Fruit fly (Drosophila melanogaster) whole organism, embryonic: Measurements from ENCODE around the gene mbt.

Experiments
- Awh ChIP-seq: fragments of 200-800 bp; sonication (Bioruptor generic); IDR thresholded peaks from 2 replicates; pipeline ENCODE4, ENCODE4 v1.3.6; 2022; ENCODE audit warnings: missing biosample characterization, missing genetic modification characterization
- CG1024 ChIP-seq: fragments of 200-800 bp; sonication (Bioruptor generic); IDR thresholded peaks from 2 replicates; pipeline ENCODE4 v1.3.6; 2022; ENCODE audit warnings: missing biosample characterization, missing genetic modification characterization
- CG12071 ChIP-seq: fragments of 200-800 bp; sonication (Bioruptor generic); optimal IDR thresholded peaks from 3 replicates; lab custom pipeline; 2018; ENCODE audit warnings: missing biosample characterization, mild to moderate bottlenecking, missing genetic modification characterization
- CG12104 ChIP-seq: fragments of 200-800 bp; sonication (Bioruptor generic); optimal IDR thresholded peaks from 3 replicates; lab custom pipeline; 2016; ENCODE audit warnings: missing biosample characterization, missing genetic modification characterization
- CG12219 ChIP-seq: fragments of 200-800 bp; sonication (Bioruptor generic); optimal IDR thresholded peaks from 3 replicates; lab custom pipeline; 2018; ENCODE audit warnings: missing biosample characterization, mild to moderate bottlenecking, missing genetic modification characterization
- CG14014 ChIP-seq: fragments of 200-800 bp; sonication (Bioruptor generic); IDR thresholded peaks from 2 replicates; pipeline ENCODE4 v1.3.6; 2022; ENCODE audit warnings: missing biosample characterization, missing genetic modification characterization
- CG14667 ChIP-seq: fragments of 200-800 bp; sonication (Bioruptor generic); IDR thresholded peaks from 2 replicates; pipeline ENCODE4 v1.3.6; 2022; ENCODE audit warnings: missing biosample characterization, missing genetic modification characterization
- CG15601 ChIP-seq: fragments of 200-800 bp; sonication (Bioruptor generic); optimal IDR thresholded peaks from 3 replicates; lab custom pipeline; 2019; ENCODE audit warnings: missing biosample characterization, mild to moderate bottlenecking, missing genetic modification characterization, moderate library complexity
- CG17328 ChIP-seq: fragments of 200-800 bp; sonication (Bioruptor generic); IDR thresholded peaks from 2 replicates; pipeline ENCODE4 v1.3.6; 2022; ENCODE audit warnings: missing biosample characterization, missing genetic modification characterization
- CG17385 ChIP-seq: fragments of 200-800 bp; sonication (Bioruptor generic); optimal IDR thresholded peaks from 3 replicates; lab custom pipeline; 2018; ENCODE audit warnings: missing biosample characterization, mild to moderate bottlenecking, missing genetic modification characterization
- CG33213 ChIP-seq: fragments of 200-800 bp; sonication (Bioruptor generic); optimal IDR thresholded peaks from 3 replicates; lab custom pipeline; 2016; ENCODE audit warnings: missing biosample characterization, missing genetic modification characterization
- CG5180 ChIP-seq: fragments of 200-800 bp; sonication (Bioruptor generic); optimal IDR thresholded peaks from 3 replicates; lab custom pipeline; 2017; ENCODE audit warnings: missing biosample characterization, missing genetic modification characterization, mild to moderate bottlenecking, moderate library complexity, missing genetic modification reagents
- CG6689 ChIP-seq: fragments of 200-800 bp; sonication (Bioruptor generic); IDR thresholded peaks from 2 replicates; pipeline ENCODE4 v1.3.6; 2022; ENCODE audit warnings: missing biosample characterization, missing genetic modification characterization
- CG7372 ChIP-seq: fragments of 200-800 bp; sonication (Bioruptor generic); IDR thresholded peaks from 2 replicates; pipeline ENCODE4 v1.3.6; 2022; ENCODE audit warnings: missing biosample characterization, missing genetic modification characterization
- CG7987 ChIP-seq: fragments of 200-800 bp; sonication (Bioruptor generic); optimal IDR thresholded peaks from 2 replicates; lab custom pipeline; 2018; ENCODE audit warnings: missing biosample characterization, mild to moderate bottlenecking, missing genetic modification characterization, moderate library complexity
- CG8944 ChIP-seq: fragments of 200-800 bp; sonication (Bioruptor generic); optimal IDR thresholded peaks from 3 replicates; lab custom pipeline; 2016; ENCODE audit warnings: missing biosample characterization, missing genetic modification characterization
- Dref ChIP-seq: fragments of 200-800 bp; sonication (Bioruptor generic); IDR thresholded peaks from 2 replicates; pipeline ENCODE4 v1.3.6; 2022; ENCODE audit warnings: missing biosample characterization, missing genetic modification characterization
- HHEX ChIP-seq: fragments of 200-800 bp; sonication (Bioruptor generic); optimal IDR thresholded peaks from 3 replicates; lab custom pipeline; 2017; ENCODE audit warnings: missing biosample characterization, mild to moderate bottlenecking, missing genetic modification characterization, missing genetic modification reagents
- Hey ChIP-seq: fragments of 200-800 bp; sonication (Bioruptor generic); optimal IDR thresholded peaks from 3 replicates; lab custom pipeline; 2018; ENCODE audit warnings: missing biosample characterization, mild to moderate bottlenecking, missing genetic modification characterization
- Hmr ChIP-seq: fragments of 200-800 bp; sonication (Bioruptor generic); optimal IDR thresholded peaks from 3 replicates; lab custom pipeline; 2017; ENCODE audit warnings: mild to moderate bottlenecking, missing biosample characterization, missing genetic modification reagents, missing genetic modification characterization
- Hr51 ChIP-seq, 2 experiments: fragments of 200-800 bp; sonication (Bioruptor generic); optimal IDR thresholded peaks; 2 replicates in 1 of 2; 3 replicates in 1 of 2; lab custom pipeline; 2016 to 2018; ENCODE audit warnings: missing biosample characterization in 2 of 2, missing genetic modification characterization in 2 of 2, mild to moderate bottlenecking in 1 of 2, moderate library complexity in 1 of 2
- Hr78 ChIP-seq, 2 experiments: fragments of 200-800 bp in 1 of 2; fragments of >200 bp in 1 of 2; sonication (Bioruptor generic) in 1 of 2; optimal IDR thresholded peaks; 2 replicates each; lab custom pipeline; 2017 to 2019; ENCODE audit warnings: missing biosample characterization in 2 of 2, missing genetic modification characterization in 2 of 2, mild to moderate bottlenecking in 1 of 2, moderate library complexity in 1 of 2
- Kr ChIP-seq: fragments of 200-800 bp; sonication (Bioruptor generic); optimal IDR thresholded peaks from 2 replicates; lab custom pipeline; 2017; ENCODE audit warnings: missing biosample characterization, mild to moderate bottlenecking, missing genetic modification characterization
- Lpt ChIP-seq: fragments of >200 bp; optimal IDR thresholded peaks from 2 replicates; lab custom pipeline; 2018; ENCODE audit warnings: missing biosample characterization, missing genetic modification characterization
- Mad ChIP-seq: fragments of 200-800 bp; sonication (Bioruptor generic); optimal IDR thresholded peaks from 2 replicates; lab custom pipeline; 2016; ENCODE audit warnings: missing biosample characterization, missing genetic modification characterization
- Mes4 ChIP-seq: fragments of 200-800 bp; sonication (Bioruptor generic); optimal IDR thresholded peaks from 2 replicates; lab custom pipeline; 2016; ENCODE audit warnings: missing biosample characterization, missing genetic modification characterization
- PHDP ChIP-seq: fragments of 200-800 bp; sonication (Bioruptor generic); optimal IDR thresholded peaks from 3 replicates; lab custom pipeline; 2018; ENCODE audit warnings: missing biosample characterization, mild to moderate bottlenecking, missing genetic modification characterization, moderate library complexity
- Sry-δ ChIP-seq: fragments of 200-800 bp; sonication (Bioruptor generic); optimal IDR thresholded peaks from 2 replicates; lab custom pipeline; 2016; ENCODE audit warnings: missing biosample characterization, missing genetic modification characterization
- caup ChIP-seq: fragments of 200-800 bp; sonication (Bioruptor generic); optimal IDR thresholded peaks from 3 replicates; lab custom pipeline; 2017; ENCODE audit warnings: missing biosample characterization, mild to moderate bottlenecking, missing genetic modification characterization, moderate library complexity; ENCODE audit not compliant: severe bottlenecking
- chm ChIP-seq: fragments of 200-800 bp; sonication (Bioruptor generic); IDR thresholded peaks from 2 replicates; pipeline ENCODE4 v1.3.6; 2022; ENCODE audit warnings: missing biosample characterization, missing genetic modification characterization
- eve ChIP-seq, 2 experiments: fragments of >200 bp; optimal IDR thresholded peaks; 2 replicates each; lab custom pipeline; 2017; ENCODE audit warnings: missing biosample characterization in 2 of 2, missing genetic modification characterization in 2 of 2
- ewg ChIP-seq: fragments of 200-800 bp; sonication (Bioruptor generic); optimal IDR thresholded peaks from 3 replicates; lab custom pipeline; 2017; ENCODE audit warnings: mild to moderate bottlenecking, missing biosample characterization, missing genetic modification reagents, missing genetic modification characterization
- eyg ChIP-seq: fragments of 200-800 bp; sonication (Bioruptor generic); optimal IDR thresholded peaks from 3 replicates; lab custom pipeline; 2016; ENCODE audit warnings: missing biosample characterization, missing genetic modification characterization
- fd102C ChIP-seq: fragments of 200-800 bp; sonication (Bioruptor generic); optimal IDR thresholded peaks from 2 replicates; lab custom pipeline; 2018; ENCODE audit warnings: missing biosample characterization, mild to moderate bottlenecking, missing genetic modification characterization, moderate library complexity
- fd64A ChIP-seq: fragments of 200-800 bp; sonication (Bioruptor generic); optimal IDR thresholded peaks from 3 replicates; lab custom pipeline; 2018; ENCODE audit warnings: missing biosample characterization, mild to moderate bottlenecking, missing genetic modification characterization
- gsb-n ChIP-seq: fragments of 200-800 bp; sonication (Bioruptor generic); optimal IDR thresholded peaks from 3 replicates; lab custom pipeline; 2018; ENCODE audit warnings: missing biosample characterization, mild to moderate bottlenecking, missing genetic modification characterization
- hkb ChIP-seq, 2 experiments: fragments of 200-800 bp in 1 of 2; fragments of >200 bp in 1 of 2; sonication (Bioruptor generic) in 1 of 2; IDR thresholded peaks in 1 of 2; optimal IDR thresholded peaks in 1 of 2; 2 replicates each; pipeline versions ENCODE4 v1.3.6 to Lab custom; 2017 to 2022; ENCODE audit warnings: missing biosample characterization in 1 of 2, missing genetic modification characterization in 1 of 2
- inv ChIP-seq: fragments of 200-800 bp; sonication (Bioruptor generic); IDR thresholded peaks from 2 replicates; pipeline ENCODE4 v1.3.6; 2022; ENCODE audit warnings: missing biosample characterization, missing genetic modification characterization; ENCODE audit not compliant: partially characterized antibody
- kah ChIP-seq: fragments of 200-800 bp; sonication (Bioruptor generic); optimal IDR thresholded peaks from 2 replicates; lab custom pipeline; 2018; ENCODE audit warnings: missing biosample characterization, mild to moderate bottlenecking, missing genetic modification characterization
- luna ChIP-seq: fragments of 200-800 bp; sonication (Bioruptor generic); optimal IDR thresholded peaks from 2 replicates; lab custom pipeline; 2016; ENCODE audit warnings: missing biosample characterization, missing genetic modification characterization
- oc ChIP-seq: fragments of 200-800 bp; sonication (Bioruptor generic); optimal IDR thresholded peaks from 2 replicates; lab custom pipeline; 2018; ENCODE audit warnings: missing biosample characterization, mild to moderate bottlenecking, missing genetic modification characterization, moderate library complexity
- otp ChIP-seq: fragments of 200-800 bp; sonication (Bioruptor generic); IDR thresholded peaks from 3 replicates; pipeline ENCODE4, ENCODE4 v1.3.6; 2022; ENCODE audit warnings: missing biosample characterization, missing genetic modification characterization
- sens ChIP-seq: fragments of 200-800 bp; sonication (Bioruptor generic); peaks from one replicate; lab custom pipeline; 2016; ENCODE audit warnings: missing biosample characterization, missing genetic modification characterization
- sug ChIP-seq: fragments of 200-800 bp; optimal IDR thresholded peaks from 2 replicates; lab custom pipeline; 2019; ENCODE audit warnings: missing biosample characterization, mild to moderate bottlenecking, missing genetic modification characterization, moderate library complexity
- tio ChIP-seq: fragments of 200-800 bp; sonication (Bioruptor generic); optimal IDR thresholded peaks from 2 replicates; lab custom pipeline; 2017; ENCODE audit warnings: missing biosample characterization, missing genetic modification characterization, inconsistent platforms
- vfl ChIP-seq: fragments of 200-800 bp; sonication (Bioruptor generic); optimal IDR thresholded peaks from 2 replicates; lab custom pipeline; 2016; ENCODE audit warnings: missing biosample characterization, missing genetic modification characterization
- wek ChIP-seq: fragments of 200-800 bp; sonication (Bioruptor generic); optimal IDR thresholded peaks from 3 replicates; lab custom pipeline; 2018; ENCODE audit warnings: missing biosample characterization, mild to moderate bottlenecking, missing genetic modification characterization, moderate library complexity
- yki ChIP-seq: fragments of >200 bp; optimal IDR thresholded peaks from 3 replicates; lab custom pipeline; 2018
- z ChIP-seq: fragments of 200-800 bp; sonication (Bioruptor generic); IDR thresholded peaks from 3 replicates; pipeline ENCODE4 v1.3.6; 2022; ENCODE audit warnings: missing biosample characterization, missing genetic modification characterization

mbt gene

DNA sequence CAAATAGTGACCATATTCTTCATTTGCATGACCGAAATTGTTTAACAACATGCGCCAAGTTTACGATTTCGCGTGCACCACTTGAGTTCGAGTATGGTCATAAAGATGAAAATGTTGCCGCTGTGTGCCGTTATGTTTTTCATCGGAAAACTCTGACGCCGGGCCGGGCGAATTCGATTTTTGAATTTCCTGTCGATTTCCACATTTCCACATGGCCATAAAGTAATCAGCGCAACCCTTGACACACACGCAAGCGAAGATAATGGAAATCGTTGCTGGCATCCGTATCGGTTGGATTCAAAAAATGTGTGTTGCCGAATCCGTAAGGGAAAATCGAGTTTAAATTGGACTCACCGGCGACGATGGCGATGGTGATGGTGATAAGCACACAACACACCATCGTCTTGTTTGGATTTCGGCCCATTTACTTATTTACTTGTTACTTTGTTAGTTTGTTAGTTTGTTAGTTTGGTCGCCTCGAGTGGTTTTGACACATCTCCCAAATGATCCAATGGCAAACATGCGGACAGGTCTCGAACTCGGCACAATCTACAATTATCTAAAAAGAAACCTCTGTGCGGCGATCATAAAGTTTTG, 34.1 kb downstream of the mbt start (continued):
- TF ChIP-seq caup (GFP tag; lab: Kevin White, UChicago) (peak; percentile 20), Lpt (GFP tag; lab: Kevin White, UChicago) (no peak), Hey (tag; lab: Kevin White, UChicago) (peak; percentile 29), Mes4 (peak; percentile 51), HHEX (GFP tag; lab: Kevin White, UChicago) (peak; percentile 14), hkb (optimal IDR thresholded peaks at IDR 0.05; lab: Kevin White, UChicago) (no peak), hkb (GFP tag; IDR thresholded peaks at IDR 0.05; lab: Robert Waterston, UW) (peak; percentile 51; the same call in 1 of the 2 replicates), CG12219 (GFP tag; lab: Kevin White, UChicago) (peak; percentile 55), Kr (GFP tag; lab: Kevin White, UChicago) (peak; percentile 49), Hr51 (GFP tag; optimal IDR thresholded peaks at IDR 0.05; lab: Kevin White, UChicago) (peak; percentile 17 to 21), CG8944 (GFP tag; lab: Kevin White, UChicago) (no peak), Sry-δ (GFP tag; lab: Kevin White, UChicago) (no peak), oc (peak; percentile 69), tio (GFP tag; lab: Kevin White, UChicago) (peak; percentile 3), z (0 out of 3 replicates have a peak, but pooled peaks have one; percentile 28), CG1024 (GFP tag; lab: Robert Waterston, UW) (no peak), Awh (GFP tag; lab: Robert Waterston, UW) (peak; percentile 75), inv (GFP tag; lab: Robert Waterston, UW) (no peak), CG17385 (GFP tag; lab: Kevin White, UChicago) (peak; percentile 22), ewg (GFP tag; lab: Kevin White, UChicago) (peak; percentile 45), eyg (GFP tag; lab: Kevin White, UChicago) (no peak), CG6689 (GFP tag; lab: Robert Waterston, UW) (peak; percentile 25; the same call in 1 of the 2 replicates), sug (tag; lab: Kevin White, UChicago) (peak; percentile 28), yki (lab: Kevin White, UChicago) (no peak), CG17328 (peak; percentile 48; the same call in 1 of the 2 replicates), wek (GFP tag; lab: Kevin White, UChicago) (peak; percentile 78), Dref (GFP tag; lab: Robert Waterston, UW) (no peak), CG12104 (no peak), CG33213 (GFP tag; lab: Kevin White, UChicago) (peak; percentile 8), Mad (GFP tag; lab: Kevin White, UChicago) (no peak), otp (GFP tag; lab: Robert Waterston, UW) (peak; percentile 66; the same call in 2 of the 3 replicates), vfl (no peak), CG7987 (GFP tag; lab: Kevin White, UChicago) (peak; percentile 53), PHDP (tag; lab: Kevin White, UChicago) (peak; percentile 46), kah (peak; percentile 44), Hmr (GFP tag; lab: Kevin White, UChicago) (peak; percentile 19), eve (GFP tag; optimal IDR thresholded peaks at IDR 0.05; lab: Kevin White, UChicago) (no peak), CG14014 (GFP tag; lab: Robert Waterston, UW) (peak; percentile 40; the same call in 1 of the 2 replicates), CG7372 (no peak), sens (GFP tag; lab: Kevin White, UChicago) (peak; percentile 84), CG5180 (GFP tag; lab: Kevin White, UChicago) (peak; percentile 53), CG15601 (tag; lab: Kevin White, UChicago) (peak; percentile 50), CG12071 (peak; percentile 48), luna (GFP tag; lab: Kevin White, UChicago) (no peak), CG14667 (GFP tag; lab: Robert Waterston, UW) (no peak), fd64A (GFP tag; lab: Kevin White, UChicago) (peak; percentile 72), chm (GFP tag; lab: Robert Waterston, UW) (peak; percentile 80), gsb-n (tag; lab: Kevin White, UChicago) (peak; percentile 76), Hr78 (GFP tag; optimal IDR thresholded peaks at IDR 0.05; lab: Kevin White, UChicago) (peak in 1 of 2 experiments; percentile 72), fd102C (GFP tag; lab: Kevin White, UChicago) (peak; percentile 68)
